Worm (Caenorhabditis elegans) whole organism, young adult: ENCODE measurements around the gene his-70.

Source experiments
- B0019.2 ChIP-seq: fragments of 200-800 bp; sonication (Bioruptor generic); conservative IDR thresholded peaks from 2 replicates; pipeline ENCODE4 v1.3.6; 2022; ENCODE audit warnings: missing genetic modification reagents, missing genetic modification characterization, missing compliant biosample characterization
- B0261.1 ChIP-seq: sonication (generic microtip); optimal IDR thresholded peaks from 2 replicates; lab custom pipeline; 2016; ENCODE audit warnings: mild to moderate bottlenecking, missing genetic modification characterization, moderate library complexity, missing compliant biosample characterization
- C17E4.6 ChIP-seq: fragments of 200-800 bp; sonication (Bioruptor generic); IDR thresholded peaks from 2 replicates; pipeline ENCODE4 v1.3.6; 2022; ENCODE audit warnings: missing genetic modification reagents, missing genetic modification characterization, missing compliant biosample characterization
- F39B2.1 ChIP-seq: fragments of 200-800 bp; sonication (Bioruptor generic); IDR thresholded peaks from 2 replicates; pipeline ENCODE4 v1.3.6; 2022; ENCODE audit warnings: missing genetic modification reagents, missing genetic modification characterization, missing compliant biosample characterization
- aptf-3 ChIP-seq: fragments of 200-800 bp; sonication (Bioruptor generic); IDR thresholded peaks from 2 replicates; pipeline ENCODE4 v1.3.6; 2022; ENCODE audit warnings: missing genetic modification characterization, missing compliant biosample characterization
- egl-44 ChIP-seq: fragments of 200-800 bp; sonication (Bioruptor generic); IDR thresholded peaks from 2 replicates; pipeline ENCODE4 v1.3.6; 2022; ENCODE audit warnings: missing genetic modification reagents, missing genetic modification characterization, missing compliant biosample characterization
- sdz-38 ChIP-seq: sonication (generic microtip); optimal IDR thresholded peaks from 2 replicates; lab custom pipeline; 2016; ENCODE audit warnings: missing genotype, missing genetic modification characterization, missing compliant biosample characterization

DNA sequence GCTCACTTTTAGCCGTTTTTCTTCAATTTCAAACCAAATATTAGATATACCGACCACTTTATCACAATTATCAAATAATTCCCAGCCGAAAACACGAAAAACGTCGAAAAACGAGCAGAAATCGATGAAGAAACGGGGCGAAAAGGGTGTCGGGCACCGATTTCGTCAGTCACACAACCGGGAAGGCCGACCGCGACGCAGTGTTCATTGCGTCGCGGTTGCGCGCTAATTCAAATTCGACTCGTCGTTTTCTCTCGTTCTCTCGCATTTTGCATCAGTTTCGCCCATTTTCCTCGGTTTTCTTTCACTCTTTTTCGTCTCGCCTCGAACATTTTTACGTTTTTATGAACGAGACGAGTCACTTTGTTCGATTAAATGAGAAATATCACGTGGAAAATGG, 27.6 kb upstream of the his-70 start:
- TF ChIP-seq C17E4.6 (GFP tag; lab: Robert Waterston, UW): no peak
- TF ChIP-seq F39B2.1 (GFP tag; lab: Robert Waterston, UW): no peak
- TF ChIP-seq aptf-3: no peak
- no peak for TF ChIP-seq sdz-38 (tag; lab: Kevin White, UChicago)
- no peak for TF ChIP-seq B0261.1
- no peak for TF ChIP-seq B0019.2 (GFP tag; lab: Robert Waterston, UW)
- no peak for TF ChIP-seq egl-44 (GFP tag; lab: Robert Waterston, UW)
